Worm (Caenorhabditis elegans) whole organism, early embryonic: ENCODE data around the gene K12H6.8.

ENCODE experiments used
- B0310.2 ChIP-seq: sonication (generic microtip); optimal IDR thresholded peaks from 2 replicates; lab custom pipeline; 2016; ENCODE audit warnings: mild to moderate bottlenecking, missing genetic modification characterization, missing compliant biosample characterization
- ama-1 ChIP-seq: fragments of 150-350 bp; optimal IDR thresholded peaks from 2 replicates; lab custom pipeline; 2014
- ceh-36 ChIP-seq: sonication (generic microtip); optimal IDR thresholded peaks from 2 replicates; lab custom pipeline; 2016; ENCODE audit warnings: missing genetic modification characterization, inconsistent platforms, missing compliant biosample characterization
- ets-7 ChIP-seq: sonication (generic microtip); optimal IDR thresholded peaks from 2 replicates; lab custom pipeline; 2016; ENCODE audit warnings: missing genotype, missing genetic modification characterization, missing compliant biosample characterization
- flt-1 ChIP-seq: fragments of 200-800 bp; sonication (Bioruptor generic); IDR thresholded peaks from 2 replicates; pipeline ENCODE4 v1.3.6; 2022; ENCODE audit warnings: missing genetic modification characterization, missing compliant biosample characterization
- hnd-1 ChIP-seq: sonication (generic microtip); optimal IDR thresholded peaks from 2 replicates; lab custom pipeline; 2016; ENCODE audit warnings: missing genetic modification characterization, missing compliant biosample characterization
- pes-1 ChIP-seq: fragments of 200-800 bp; sonication (Bioruptor generic); IDR thresholded peaks from 2 replicates; pipeline ENCODE4 v1.3.6; 2022; ENCODE audit warnings: missing genetic modification reagents, missing genetic modification characterization, missing compliant biosample characterization
- scrt-1 ChIP-seq: fragments of 200-800 bp; sonication (Bioruptor generic); IDR thresholded peaks from 2 replicates; pipeline ENCODE4 v1.3.6; 2022; ENCODE audit warnings: missing genetic modification characterization, missing compliant biosample characterization
- tbx-11 ChIP-seq: fragments of 200-800 bp; sonication (Bioruptor generic); IDR thresholded peaks from 2 replicates; pipeline ENCODE4 v1.3.6; 2022; ENCODE audit warnings: missing genetic modification characterization, missing compliant biosample characterization
- tbx-37 ChIP-seq: fragments of 200-800 bp; sonication (Bioruptor generic); conservative IDR thresholded peaks from 2 replicates; pipeline ENCODE4 v1.3.6; 2022; ENCODE audit warnings: missing genetic modification reagents, missing genetic modification characterization, missing compliant biosample characterization

- TF ChIP-seq tbx-37 (GFP tag; lab: Robert Waterston, UW) = no peak
- no peak for TF ChIP-seq tbx-11 (GFP tag; lab: Robert Waterston, UW)
- TF ChIP-seq flt-1 (GFP tag; lab: Robert Waterston, UW) = no peak
- TF ChIP-seq ama-1 = no peak
- no peak for TF ChIP-seq ceh-36 (tag; lab: Kevin White, UChicago)
- no peak for TF ChIP-seq ets-7 (tag; lab: Kevin White, UChicago)
- no peak for TF ChIP-seq pes-1 (GFP tag; lab: Robert Waterston, UW)
- no peak for TF ChIP-seq B0310.2 (tag; lab: Kevin White, UChicago)
- no peak for TF ChIP-seq hnd-1 (tag; lab: Kevin White, UChicago)
- no peak for TF ChIP-seq scrt-1 (GFP tag; lab: Robert Waterston, UW)
Observed at ce11 chrII:2832098-2832497, 4.4 kb downstream of the K12H6.8 start.
